Fruit fly (Drosophila melanogaster): ENCODE data around the gene CG18666.

The CG18666 gene

dm6 chr2L:11057333-11058110 lies 22.9 kb downstream of the CG18666 start (continued):
- TF ChIP-seq sna (GFP tag; IDR thresholded peaks at IDR 0.05; ENCODE audit: partially characterized antibody) (no peak), fd3F (GFP tag; optimal IDR thresholded peaks at IDR 0.05) (peak; percentile 64), bigmax (GFP tag; optimal IDR thresholded peaks at IDR 0.05) (no peak), cas (GFP tag; IDR thresholded peaks at IDR 0.05) (peak; percentile 44; the same call in 1 of the 2 replicates), CG8478 (optimal IDR thresholded peaks at IDR 0.05) (no peak), CG3407 (GFP tag; optimal IDR thresholded peaks at IDR 0.05) (peak; percentile 59), Elba2 (GFP tag; optimal IDR thresholded peaks at IDR 0.05) (no peak), Tbp (GFP tag; optimal IDR thresholded peaks at IDR 0.05) (no peak), HLH4C (GFP tag; IDR thresholded peaks at IDR 0.05; ENCODE audit: partially characterized antibody) (no peak), vfl (GFP tag; optimal IDR thresholded peaks at IDR 0.05) (peak; percentile 26), luna (GFP tag; optimal IDR thresholded peaks at IDR 0.05) (no peak), tap (tag; optimal IDR thresholded peaks at IDR 0.05) (peak; percentile 47), CG9727 (GFP tag; optimal IDR thresholded peaks at IDR 0.05) (peak; percentile 77), sens (GFP tag) (peak; percentile 97), otp (GFP tag; IDR thresholded peaks at IDR 0.05) (peak; percentile 66; the same call in 1 of the 3 replicates), gem (tag; optimal IDR thresholded peaks at IDR 0.05) (peak; percentile 79), CG8359 (GFP tag; optimal IDR thresholded peaks at IDR 0.05; ENCODE audit: borderline replicate concordance) (no peak), crol (GFP tag; IDR thresholded peaks at IDR 0.05) (peak; percentile 6; the same call in 1 of the 2 replicates), tgo (GFP tag; IDR thresholded peaks at IDR 0.05) (peak; percentile 84), odd (GFP tag; optimal IDR thresholded peaks at IDR 0.05) (peak; percentile 47), lbe (GFP tag; optimal IDR thresholded peaks at IDR 0.05) (peak; percentile 28), Dref (GFP tag; IDR thresholded peaks at IDR 0.05) (no peak), oc (tag; optimal IDR thresholded peaks at IDR 0.05) (peak; percentile 70), Aef1 (GFP tag; IDR thresholded peaks at IDR 0.05) (peak; percentile 31), CG13287 (GFP tag; IDR thresholded peaks at IDR 0.05; ENCODE audit: partially characterized antibody) (peak; percentile 26; the same call in 1 of the 2 replicates), schlank (tag; optimal IDR thresholded peaks at IDR 0.05) (peak; percentile 46), Taf1 (GFP tag; IDR thresholded peaks at IDR 0.05) (peak; percentile 45; the same call in 1 of the 2 replicates), CG18619 (GFP tag; optimal IDR thresholded peaks at IDR 0.05) (peak; percentile 79), BEAF-32 (GFP tag; optimal IDR thresholded peaks at IDR 0.05) (no peak), corto (GFP tag; optimal IDR thresholded peaks at IDR 0.05) (no peak), CG14014 (GFP tag; IDR thresholded peaks at IDR 0.05) (peak; percentile 67), sug (tag; optimal IDR thresholded peaks at IDR 0.05) (peak; percentile 94), crp (GFP tag; optimal IDR thresholded peaks at IDR 0.05) (peak in 1 of 2 experiments; percentile 46), scrt (GFP tag; optimal IDR thresholded peaks at IDR 0.05) (peak; percentile 53), ken (GFP tag; IDR thresholded peaks at IDR 0.05) (peak; percentile 79), CG16863 (GFP tag; optimal IDR thresholded peaks at IDR 0.05) (peak; percentile 70), kay (GFP tag; optimal IDR thresholded peaks at IDR 0.05) (peak; percentile 52), CG10654 (GFP tag; optimal IDR thresholded peaks at IDR 0.05) (peak; percentile 31), Asciz (GFP tag; optimal IDR thresholded peaks at IDR 0.05) (peak; percentile 58), CG15269 (tag; optimal IDR thresholded peaks at IDR 0.05) (peak; percentile 81), CG18764 (GFP tag; optimal IDR thresholded peaks at IDR 0.05) (no peak), Atf3 (GFP tag; optimal IDR thresholded peaks at IDR 0.05) (peak; percentile 29), CG11723 (GFP tag; optimal IDR thresholded peaks at IDR 0.05) (peak; percentile 56), Mes4 (GFP tag; optimal IDR thresholded peaks at IDR 0.05) (peak; percentile 7), caup (GFP tag; optimal IDR thresholded peaks at IDR 0.05; ENCODE audit: severe bottlenecking) (peak; percentile 73), trem (tag; optimal IDR thresholded peaks at IDR 0.05) (peak; percentile 50), CG11085 (GFP tag; IDR thresholded peaks at IDR 0.05) (peak; percentile 26), Sox102F (GFP tag; optimal IDR thresholded peaks at IDR 0.05) (peak; percentile 72), CG4854 (GFP tag; optimal IDR thresholded peaks at IDR 0.05) (no peak)

All from whole organism, embryonic.